Fruit fly (Drosophila melanogaster) Kc167 (cell line): Measurements from ENCODE around the gene CG15465.
A peak's percentile ranks its signal among the peaks of the same experiment; 100 is the strongest.

Experiments
- Myc ChIP-seq: fragments of >200 bp; optimal IDR thresholded peaks from 2 replicates; lab custom pipeline; 2017; ENCODE audit warnings: missing external identifiers
- Sin3A ChIP-seq: fragments of >200 bp; optimal IDR thresholded peaks from 2 replicates; lab custom pipeline; 2018; ENCODE audit warnings: missing external identifiers
- h ChIP-seq: fragments of >200 bp; optimal IDR thresholded peaks from 3 replicates; lab custom pipeline; 2018; ENCODE audit warnings: missing external identifiers
- insv ChIP-seq: fragments of >200 bp; optimal IDR thresholded peaks from 3 replicates; lab custom pipeline; 2018; ENCODE audit warnings: missing external identifiers
- psq ChIP-seq: fragments of >200 bp; optimal IDR thresholded peaks from 2 replicates; lab custom pipeline; 2017; ENCODE audit warnings: missing external identifiers
- ttk ChIP-seq: sonication (Bioruptor generic); optimal IDR thresholded peaks from 2 replicates; lab custom pipeline; 2017; ENCODE audit warnings: missing external identifiers

Gene CG15465

DNA sequence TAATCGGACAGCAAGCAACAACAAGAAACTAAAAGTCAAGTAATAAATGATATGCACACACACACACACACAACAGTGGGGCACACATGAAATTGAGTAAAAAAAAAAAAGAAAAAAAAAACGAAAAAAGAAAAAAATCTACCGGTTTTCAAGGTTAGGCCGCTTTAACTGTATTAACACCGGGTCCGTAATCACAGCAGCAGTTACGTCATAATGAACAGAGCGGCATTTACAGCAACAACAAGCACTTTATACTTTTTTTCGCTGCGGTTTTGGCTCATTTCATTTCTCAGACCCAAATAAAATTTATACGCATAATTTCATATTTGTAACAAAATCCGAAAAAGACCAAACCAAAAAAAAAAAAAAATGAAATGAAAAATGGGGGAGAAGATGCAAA is 29.5 kb upstream of the CG15465 start:
- no peak for TF ChIP-seq psq (lab: Kevin White, UChicago)
- TF ChIP-seq Myc (lab: Kevin White, UChicago) = no peak
- no peak for TF ChIP-seq insv
- TF ChIP-seq ttk (lab: Kevin White, UChicago) = no peak
- TF ChIP-seq Sin3A (lab: Kevin White, UChicago) = no peak
- TF ChIP-seq h = no peak

dm6 chrX:5058688-5059087 is 26.9 kb upstream of the CG15465 start:
- TF ChIP-seq ttk (lab: Kevin White, UChicago) (no peak), insv (no peak), h (no peak), Myc (lab: Kevin White, UChicago) (no peak), psq (lab: Kevin White, UChicago) (no peak), Sin3A (lab: Kevin White, UChicago) (no peak)

DNA sequence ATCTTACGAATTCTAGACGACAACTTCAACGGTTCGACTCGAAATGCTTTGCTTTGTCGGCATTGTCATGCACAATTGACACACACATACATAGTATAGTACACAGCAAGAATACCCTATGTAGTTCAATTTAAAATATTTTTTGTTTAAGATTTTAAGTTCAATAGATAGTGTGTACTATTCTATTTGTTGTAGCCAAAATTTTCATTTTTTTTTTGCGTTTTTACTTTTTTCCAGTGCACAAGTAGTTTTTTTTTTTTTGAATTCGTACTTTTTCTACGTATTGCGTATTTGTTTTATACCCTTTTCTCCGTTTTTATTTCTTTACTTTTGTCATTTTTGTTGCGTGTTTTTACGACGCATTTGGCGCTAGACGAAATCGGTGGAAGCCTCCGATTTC is 23.6 kb upstream of the CG15465 start:
- TF ChIP-seq Sin3A (lab: Kevin White, UChicago) = no peak
- TF ChIP-seq insv = no peak
- no peak for TF ChIP-seq psq (lab: Kevin White, UChicago)
- no peak for TF ChIP-seq ttk (lab: Kevin White, UChicago)
- no peak for TF ChIP-seq h
- TF ChIP-seq Myc (lab: Kevin White, UChicago) = no peak

DNA sequence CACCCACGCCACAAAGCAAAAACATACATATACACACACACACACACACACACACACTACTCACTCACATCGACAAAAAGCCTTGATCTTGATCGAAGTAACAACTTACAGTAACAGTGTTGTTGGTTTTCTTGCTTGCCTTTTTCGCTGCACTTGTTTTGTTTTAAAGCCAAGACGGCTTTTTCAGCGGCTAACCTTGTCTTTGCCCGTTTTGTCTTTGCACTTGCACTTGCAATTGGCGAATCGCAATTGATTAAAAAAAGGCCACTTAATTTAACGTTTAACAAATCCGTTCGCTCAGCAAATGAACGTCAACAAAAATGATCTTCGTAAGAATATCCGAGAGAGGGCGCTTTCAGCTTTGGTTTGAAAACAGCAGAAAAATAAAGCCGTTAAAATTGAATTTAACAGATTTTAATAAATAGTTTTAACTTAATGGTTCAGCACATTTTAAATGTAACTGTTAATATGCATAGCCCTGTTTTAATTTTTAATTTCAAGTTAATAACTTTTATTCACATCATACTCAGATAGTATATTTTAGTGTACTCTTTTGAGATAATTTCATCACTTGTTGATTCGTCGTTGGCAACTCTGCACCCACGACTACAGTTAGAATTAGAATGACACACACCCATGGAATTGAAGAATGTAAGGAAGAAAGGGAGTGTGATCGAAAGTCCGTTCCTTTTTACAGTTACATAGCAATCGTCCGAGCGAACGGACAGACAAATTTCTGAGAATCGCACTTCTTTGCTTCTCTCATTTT is 21.8 kb upstream of the CG15465 start:
- TF ChIP-seq psq (lab: Kevin White, UChicago) (no peak), Sin3A (lab: Kevin White, UChicago) (no peak), insv (no peak), ttk (lab: Kevin White, UChicago) (no peak), h (no peak), Myc (lab: Kevin White, UChicago) (no peak)

dm6 chrX:5066627-5067026 is 18.9 kb upstream of the CG15465 start:
- TF ChIP-seq psq (lab: Kevin White, UChicago) = no peak
- TF ChIP-seq Myc (lab: Kevin White, UChicago) = no peak
- no peak for TF ChIP-seq Sin3A (lab: Kevin White, UChicago)
- no peak for TF ChIP-seq h
- no peak for TF ChIP-seq ttk (lab: Kevin White, UChicago)
- TF ChIP-seq insv = no peak

DNA sequence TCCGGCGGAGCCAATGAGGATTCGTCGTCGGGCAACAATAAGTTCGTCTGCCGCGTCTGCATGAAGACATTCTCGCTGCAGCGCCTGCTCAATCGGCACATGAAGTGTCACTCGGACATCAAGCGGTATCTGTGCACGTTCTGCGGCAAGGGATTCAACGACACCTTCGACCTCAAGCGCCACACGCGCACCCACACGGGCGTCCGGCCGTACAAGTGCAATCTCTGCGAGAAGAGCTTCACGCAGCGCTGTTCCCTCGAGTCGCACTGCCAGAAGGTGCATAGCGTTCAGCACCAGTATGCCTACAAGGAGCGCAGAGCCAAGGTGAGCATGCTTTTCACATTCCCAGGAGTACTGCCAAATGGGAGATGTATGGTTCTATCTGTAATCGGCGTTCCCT is 17.1 kb upstream of the CG15465 start:
- no peak for TF ChIP-seq Sin3A (lab: Kevin White, UChicago)
- TF ChIP-seq ttk (lab: Kevin White, UChicago) = no peak
- no peak for TF ChIP-seq h
- TF ChIP-seq psq (lab: Kevin White, UChicago) = no peak
- no peak for TF ChIP-seq Myc (lab: Kevin White, UChicago)
- no peak for TF ChIP-seq insv

dm6 chrX:5075842-5076413 is 9.6 kb upstream of the CG15465 start:
- TF ChIP-seq ttk (lab: Kevin White, UChicago) (no peak), psq (lab: Kevin White, UChicago) (no peak), h (no peak)

DNA sequence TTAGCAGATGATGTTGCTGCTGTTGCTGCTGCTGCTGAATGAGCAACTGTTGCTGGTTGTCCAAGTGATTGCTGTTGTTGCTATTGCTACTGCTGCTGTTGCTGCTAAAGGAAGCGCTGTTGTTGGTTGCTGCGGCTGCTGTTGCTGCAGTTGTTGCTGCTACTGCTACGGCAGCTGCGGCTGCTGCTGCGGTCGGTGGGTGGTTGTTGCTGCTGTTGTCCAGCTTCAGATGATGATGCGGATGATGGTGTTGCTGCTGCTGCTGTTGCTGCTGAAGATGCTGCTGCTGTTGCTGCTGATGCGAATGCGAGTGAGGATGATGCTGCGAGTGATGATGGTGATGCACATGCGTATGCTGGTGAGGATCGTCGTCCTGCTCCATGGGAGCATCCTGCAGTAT is 5.0 kb upstream of the CG15465 start:
- TF ChIP-seq ttk (lab: Kevin White, UChicago) (no peak), h (no peak), insv (no peak), Myc (lab: Kevin White, UChicago) (no peak), psq (lab: Kevin White, UChicago) (no peak), Sin3A (lab: Kevin White, UChicago) (no peak)

DNA sequence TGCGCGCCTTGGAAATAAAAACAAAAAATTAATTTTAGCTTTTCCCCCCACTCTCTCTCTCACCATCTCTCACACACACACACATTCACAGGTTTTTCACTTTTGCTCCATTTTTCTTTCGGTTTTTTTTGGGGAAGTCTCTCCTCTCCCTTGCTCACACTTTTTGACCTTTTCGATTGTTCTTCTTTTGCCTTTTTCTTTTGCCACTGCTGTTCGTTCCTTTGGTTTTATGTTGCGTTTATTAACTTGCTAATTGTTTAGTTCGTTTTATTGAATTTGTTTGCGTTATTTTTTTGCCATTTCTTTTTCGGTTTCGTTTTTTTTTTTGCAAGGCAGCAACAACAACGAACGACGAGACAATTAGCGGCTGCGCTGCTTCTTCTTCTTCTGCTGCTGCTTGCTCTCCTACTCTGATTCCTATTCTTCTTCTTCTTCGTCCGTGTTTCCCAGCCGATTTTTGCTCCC is 3.2 kb upstream of the CG15465 start:
- no peak for TF ChIP-seq Sin3A (lab: Kevin White, UChicago)
- no peak for TF ChIP-seq Myc (lab: Kevin White, UChicago)
- TF ChIP-seq ttk (lab: Kevin White, UChicago) = no peak
- no peak for TF ChIP-seq h
- TF ChIP-seq psq (lab: Kevin White, UChicago) = no peak
- no peak for TF ChIP-seq insv

- TF ChIP-seq psq (lab: Kevin White, UChicago) = peak; percentile 38
- TF ChIP-seq h = no peak
- no peak for TF ChIP-seq Sin3A (lab: Kevin White, UChicago)
Observed at dm6 chrX:5082840-5083646, 2.5 kb upstream of the CG15465 start.

DNA sequence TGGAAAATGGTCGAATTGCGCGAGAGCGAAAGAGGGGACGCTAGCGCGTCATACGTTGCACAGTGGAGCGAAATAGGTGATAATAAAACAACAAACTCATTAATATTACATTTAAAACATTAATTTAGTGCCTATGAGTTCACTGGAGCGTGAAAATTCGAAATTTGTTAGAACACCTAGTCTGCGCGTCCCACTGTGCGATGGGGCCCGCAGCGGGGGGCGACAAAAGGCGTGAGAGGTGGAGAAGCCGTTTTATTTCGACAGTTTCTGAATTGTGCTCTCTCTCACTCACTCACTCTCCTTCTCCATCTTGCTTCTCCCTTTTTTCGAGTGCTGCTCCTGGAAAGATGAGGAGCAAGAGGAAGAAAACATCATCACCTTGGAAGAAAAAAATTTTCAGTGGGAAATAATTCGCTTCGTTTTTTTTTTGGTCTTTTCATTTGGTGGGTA is 1.9 kb upstream of the CG15465 start:
- no peak for TF ChIP-seq h
- no peak for TF ChIP-seq psq (lab: Kevin White, UChicago)
- no peak for TF ChIP-seq insv
- no peak for TF ChIP-seq Sin3A (lab: Kevin White, UChicago)
- TF ChIP-seq ttk (lab: Kevin White, UChicago) = no peak
- no peak for TF ChIP-seq Myc (lab: Kevin White, UChicago)
